Worm (Caenorhabditis elegans) whole organism, late embryonic: Measurements from ENCODE around the gene F33H1.4.

Experiments
- C38D4.7 ChIP-seq: fragments of 200-800 bp; sonication (Bioruptor generic); optimal IDR thresholded peaks from 2 replicates; lab custom pipeline; 2018; ENCODE audit warnings: mild to moderate bottlenecking, missing genetic modification characterization, moderate library complexity, missing compliant biosample characterization
- F13H6.1 ChIP-seq: sonication (generic microtip); optimal IDR thresholded peaks from 2 replicates; lab custom pipeline; 2016; ENCODE audit warnings: missing genetic modification characterization, missing compliant biosample characterization
- K02D7.2 ChIP-seq: sonication (generic microtip); optimal IDR thresholded peaks from 2 replicates; lab custom pipeline; 2017; ENCODE audit warnings: mild to moderate bottlenecking, missing genetic modification characterization, missing compliant biosample characterization
- K09A11.1 ChIP-seq: sonication (generic microtip); optimal IDR thresholded peaks from 2 replicates; lab custom pipeline; 2017; ENCODE audit warnings: antibody characterized with exemption, mild to moderate bottlenecking, missing genetic modification characterization, missing compliant biosample characterization; ENCODE audit not compliant: insufficient read depth
- ceh-14 ChIP-seq: sonication (generic microtip); optimal IDR thresholded peaks from 2 replicates; lab custom pipeline; 2016; ENCODE audit warnings: missing genotype, missing genetic modification characterization, missing compliant biosample characterization
- ceh-2 ChIP-seq: sonication (generic microtip); optimal IDR thresholded peaks from 2 replicates; lab custom pipeline; 2016; ENCODE audit warnings: missing genotype, missing genetic modification characterization, missing compliant biosample characterization
- ceh-22 ChIP-seq: sonication (generic microtip); optimal IDR thresholded peaks from 2 replicates; lab custom pipeline; 2017; ENCODE audit warnings: missing biosample characterization, missing genetic modification characterization
- ceh-30 ChIP-seq: fragments of 150-350 bp; optimal IDR thresholded peaks from 2 replicates; lab custom pipeline; 2014; ENCODE audit warnings: missing biosample characterization, missing genetic modification characterization
- ceh-31 ChIP-seq: sonication (generic microtip); optimal IDR thresholded peaks from 2 replicates; lab custom pipeline; 2016; ENCODE audit warnings: missing genetic modification characterization, missing compliant biosample characterization
- ceh-34 ChIP-seq: sonication (generic microtip); optimal IDR thresholded peaks from 2 replicates; lab custom pipeline; 2016; ENCODE audit warnings: mild to moderate bottlenecking, missing genetic modification characterization, missing compliant biosample characterization
- ceh-45 ChIP-seq: fragments of 200-800 bp; sonication (Bioruptor generic); IDR thresholded peaks from 2 replicates; pipeline ENCODE4 v1.3.6; 2022; ENCODE audit warnings: missing genetic modification reagents, missing genetic modification characterization, missing compliant biosample characterization
- ceh-48 ChIP-seq: sonication (generic microtip); optimal IDR thresholded peaks from 2 replicates; lab custom pipeline; 2016; ENCODE audit warnings: missing genetic modification characterization, inconsistent platforms, missing compliant biosample characterization
- ceh-6 ChIP-seq: fragments of 200-800 bp; sonication (Bioruptor generic); optimal IDR thresholded peaks from 2 replicates; lab custom pipeline; 2018; ENCODE audit warnings: mild to moderate bottlenecking, missing genetic modification characterization, missing compliant biosample characterization
- ceh-9 ChIP-seq: sonication (generic microtip); optimal IDR thresholded peaks from 2 replicates; lab custom pipeline; 2016; ENCODE audit warnings: mild to moderate bottlenecking, missing genetic modification characterization, inconsistent platforms, missing compliant biosample characterization
- che-1 ChIP-seq: sonication (generic microtip); optimal IDR thresholded peaks from 2 replicates; lab custom pipeline; 2016; ENCODE audit warnings: mild to moderate bottlenecking, missing genetic modification characterization, missing compliant biosample characterization
- dmd-4 ChIP-seq: sonication (generic microtip); optimal IDR thresholded peaks from 2 replicates; lab custom pipeline; 2016; ENCODE audit warnings: borderline replicate concordance, missing genetic modification characterization, missing compliant biosample characterization
- dve-1 ChIP-seq: sonication (generic microtip); optimal IDR thresholded peaks from 2 replicates; lab custom pipeline; 2017; ENCODE audit warnings: antibody characterized with exemption, mild to moderate bottlenecking, missing genetic modification characterization, missing compliant biosample characterization
- elt-2 ChIP-seq: sonication (generic microtip); optimal IDR thresholded peaks from 2 replicates; lab custom pipeline; 2016; ENCODE audit warnings: missing genetic modification reagents, missing genetic modification characterization, missing compliant biosample characterization
- elt-4 ChIP-seq: sonication (generic microtip); optimal IDR thresholded peaks from 2 replicates; lab custom pipeline; 2016; ENCODE audit warnings: missing genetic modification characterization, missing compliant biosample characterization
- eyg-1 ChIP-seq: sonication (generic microtip); optimal IDR thresholded peaks from 2 replicates; lab custom pipeline; 2016; ENCODE audit warnings: missing genotype, missing genetic modification characterization, missing compliant biosample characterization
- fax-1 ChIP-seq: sonication (generic microtip); optimal IDR thresholded peaks from 2 replicates; lab custom pipeline; 2016; ENCODE audit warnings: missing genotype, missing genetic modification characterization, missing compliant biosample characterization
- fkh-10 ChIP-seq: fragments of 150-350 bp; optimal IDR thresholded peaks from 2 replicates; lab custom pipeline; 2014; ENCODE audit warnings: missing biosample characterization, missing genetic modification reagents, missing genetic modification characterization
- fkh-6 ChIP-seq: sonication (generic microtip); optimal IDR thresholded peaks from 2 replicates; lab custom pipeline; 2016; ENCODE audit warnings: missing genetic modification characterization, missing compliant biosample characterization
- gmeb-2 ChIP-seq: sonication (generic microtip); optimal IDR thresholded peaks from 2 replicates; lab custom pipeline; 2016; ENCODE audit warnings: missing genetic modification characterization, inconsistent platforms, missing compliant biosample characterization
- hlh-15 ChIP-seq: sonication (generic microtip); optimal IDR thresholded peaks from 2 replicates; lab custom pipeline; 2016; ENCODE audit warnings: missing genetic modification characterization, missing compliant biosample characterization
- hlh-30 ChIP-seq: sonication (generic microtip); optimal IDR thresholded peaks from 2 replicates; lab custom pipeline; 2017; ENCODE audit warnings: antibody characterized with exemption, missing genetic modification characterization, missing compliant biosample characterization; ENCODE audit not compliant: insufficient read depth
- hlh-6 ChIP-seq: sonication (generic microtip); optimal IDR thresholded peaks from 2 replicates; lab custom pipeline; 2016; ENCODE audit warnings: missing genotype, missing genetic modification characterization, missing compliant biosample characterization
- hlh-8 ChIP-seq: sonication (generic microtip); optimal IDR thresholded peaks from 2 replicates; lab custom pipeline; 2016; ENCODE audit warnings: missing genotype, missing genetic modification characterization, missing compliant biosample characterization
- lim-6 ChIP-seq: sonication (generic microtip); optimal IDR thresholded peaks from 2 replicates; lab custom pipeline; 2016; ENCODE audit warnings: missing genetic modification characterization, missing compliant biosample characterization
- madf-2 ChIP-seq: sonication (generic microtip); optimal IDR thresholded peaks from 2 replicates; lab custom pipeline; 2017; ENCODE audit warnings: missing genetic modification characterization, missing compliant biosample characterization
- mec-3 ChIP-seq: sonication (generic microtip); optimal IDR thresholded peaks from 2 replicates; lab custom pipeline; 2016; ENCODE audit warnings: borderline replicate concordance, missing genetic modification characterization, missing compliant biosample characterization
- nhr-11 ChIP-seq: fragments of 150-350 bp; optimal IDR thresholded peaks from 2 replicates; lab custom pipeline; 2014; ENCODE audit warnings: missing biosample characterization, missing genetic modification characterization
- npax-4 ChIP-seq: sonication (generic microtip); optimal IDR thresholded peaks from 2 replicates; lab custom pipeline; 2016; ENCODE audit warnings: missing genetic modification characterization, missing compliant biosample characterization
- odd-2 ChIP-seq: sonication (generic microtip); optimal IDR thresholded peaks from 2 replicates; lab custom pipeline; 2017; ENCODE audit warnings: antibody characterized with exemption, mild to moderate bottlenecking, missing genetic modification characterization, missing compliant biosample characterization
- pax-1 ChIP-seq: fragments of 150-350 bp; optimal IDR thresholded peaks from 2 replicates; lab custom pipeline; 2014; ENCODE audit warnings: missing biosample characterization, missing genetic modification characterization
- pha-2 ChIP-seq: sonication (generic microtip); optimal IDR thresholded peaks from 2 replicates; lab custom pipeline; 2017; ENCODE audit warnings: mild to moderate bottlenecking, missing genetic modification characterization, missing compliant biosample characterization
- pha-4 ChIP-seq: fragments of 150-350 bp; optimal IDR thresholded peaks from 2 replicates; lab custom pipeline; 2018; ENCODE audit warnings: missing biosample characterization, missing genetic modification reagents, missing genetic modification characterization
- pros-1 ChIP-seq: fragments of 150-350 bp; optimal IDR thresholded peaks from 2 replicates; lab custom pipeline; 2014; ENCODE audit warnings: missing biosample characterization, missing genetic modification reagents, missing genetic modification characterization
- rnt-1 ChIP-seq: sonication (generic microtip); optimal IDR thresholded peaks from 2 replicates; lab custom pipeline; 2016; ENCODE audit warnings: missing genetic modification characterization, missing compliant biosample characterization
- sox-2 ChIP-seq: fragments of 200-800 bp; sonication (Bioruptor generic); IDR thresholded peaks from 2 replicates; pipeline ENCODE4 v1.3.6; 2022; ENCODE audit warnings: missing genetic modification reagents, missing genetic modification characterization, missing compliant biosample characterization
- sox-4 ChIP-seq: sonication (generic microtip); optimal IDR thresholded peaks from 2 replicates; lab custom pipeline; 2017; ENCODE audit warnings: mild to moderate bottlenecking, missing genetic modification characterization, inconsistent platforms, missing compliant biosample characterization
- syd-9 ChIP-seq: sonication (generic microtip); optimal IDR thresholded peaks from 2 replicates; lab custom pipeline; 2016; ENCODE audit warnings: mild to moderate bottlenecking, missing genetic modification characterization, moderate library complexity, missing compliant biosample characterization
- tbx-2 ChIP-seq: sonication (generic microtip); optimal IDR thresholded peaks from 2 replicates; lab custom pipeline; 2016; ENCODE audit warnings: missing genetic modification characterization, missing compliant biosample characterization
- tbx-7 ChIP-seq: sonication (generic microtip); optimal IDR thresholded peaks from 2 replicates; lab custom pipeline; 2016; ENCODE audit warnings: missing genotype, missing genetic modification characterization, missing compliant biosample characterization
- ttx-3 ChIP-seq: sonication (generic microtip); optimal IDR thresholded peaks from 2 replicates; lab custom pipeline; 2016; ENCODE audit warnings: missing genetic modification reagents, missing genetic modification characterization, missing compliant biosample characterization
- unc-3 ChIP-seq, 2 experiments: fragments of 200-800 bp in 1 of 2; sonication (Bioruptor generic) in 1 of 2; sonication (generic microtip) in 1 of 2; conservative IDR thresholded peaks in 1 of 2; optimal IDR thresholded peaks in 1 of 2; 2 replicates each; pipeline versions ENCODE4 v1.3.6 to Lab custom; 2016 to 2022; ENCODE audit warnings: missing compliant biosample characterization in 2 of 2, missing genetic modification characterization in 2 of 2, missing genetic modification reagents in 1 of 2
- unc-55 ChIP-seq: sonication (generic microtip); optimal IDR thresholded peaks from 2 replicates; lab custom pipeline; 2017; ENCODE audit warnings: missing biosample characterization, missing genetic modification reagents, missing genetic modification characterization
- unc-86 ChIP-seq: sonication (generic microtip); optimal IDR thresholded peaks from 2 replicates; lab custom pipeline; 2016; ENCODE audit warnings: missing genetic modification characterization, missing compliant biosample characterization
- zip-5 ChIP-seq: sonication (generic microtip); optimal IDR thresholded peaks from 2 replicates; lab custom pipeline; 2016; ENCODE audit warnings: missing genetic modification characterization, missing compliant biosample characterization
- ztf-16 ChIP-seq: sonication (generic microtip); optimal IDR thresholded peaks from 2 replicates; lab custom pipeline; 2017; ENCODE audit warnings: missing genetic modification characterization, missing compliant biosample characterization

Gene F33H1.4

ce11 chrII:10168905-10169782, 5.3 kb upstream of the F33H1.4 start, which contains the start of gene daf-19:
daf-19 (minus strand) TSS chrII:10169346.
- TF ChIP-seq F13H6.1 (tag; lab: Kevin White, UChicago) (peak; percentile 57), nhr-11 (tag; lab: Kevin White, UChicago) (peak; percentile 39), ceh-48 (tag; lab: Kevin White, UChicago) (peak; percentile 74), tbx-2 (tag; lab: Kevin White, UChicago) (peak; percentile 91), ceh-45 (GFP tag; lab: Robert Waterston, UW) (peak; percentile 48; the same call in 1 of the 2 replicates), C38D4.7 (GFP tag; lab: Kevin White, UChicago) (peak; percentile 69), ceh-6 (no peak), fkh-6 (tag; lab: Kevin White, UChicago) (peak; percentile 75), ceh-22 (no peak), tbx-7 (tag; lab: Kevin White, UChicago) (no peak), ceh-9 (tag; lab: Kevin White, UChicago) (no peak), dmd-4 (tag; lab: Kevin White, UChicago) (peak; percentile 52), hlh-30 (tag; lab: Kevin White, UChicago) (no peak), ttx-3 (no peak), rnt-1 (tag; lab: Kevin White, UChicago) (peak; percentile 68), dve-1 (peak; percentile 55), unc-3 (GFP tag; conservative IDR thresholded peaks at IDR 0.05; lab: Robert Waterston, UW) (0 out of 2 replicates have a peak, but pooled peaks have one; percentile 8), unc-3 (tag; optimal IDR thresholded peaks at IDR 0.05; lab: Kevin White, UChicago) (no peak), che-1 (tag; lab: Kevin White, UChicago) (peak; percentile 29), ceh-31 (tag; lab: Kevin White, UChicago) (peak; percentile 84), elt-2 (tag; lab: Kevin White, UChicago) (peak; percentile 30), ceh-2 (peak; percentile 75), K09A11.1 (peak; percentile 41), ztf-16 (tag; lab: Kevin White, UChicago) (peak; percentile 37), hlh-8 (tag; lab: Kevin White, UChicago) (peak; percentile 74), unc-55 (GFP tag; lab: Kevin White, UChicago) (no peak), syd-9 (tag; lab: Kevin White, UChicago) (peak; percentile 92), eyg-1 (peak; percentile 42), fkh-10 (no peak), pha-4 (tag; lab: Kevin White, UChicago) (no peak), npax-4 (tag; lab: Kevin White, UChicago) (no peak), K02D7.2 (tag; lab: Kevin White, UChicago) (peak; percentile 32), odd-2 (tag; lab: Kevin White, UChicago) (no peak), zip-5 (no peak), hlh-15 (no peak), lim-6 (tag; lab: Kevin White, UChicago) (no peak), unc-86 (tag; lab: Kevin White, UChicago) (peak; percentile 9), ceh-30 (peak; percentile 72), pros-1 (tag; lab: Kevin White, UChicago) (peak; percentile 70), madf-2 (tag; lab: Kevin White, UChicago) (peak; percentile 62), pha-2 (tag; lab: Kevin White, UChicago) (peak; percentile 68), fax-1 (peak; percentile 21), sox-2 (GFP tag; lab: Robert Waterston, UW) (0 out of 2 replicates have a peak, but pooled peaks have one; percentile 24), gmeb-2 (peak; percentile 45), ceh-34 (tag; lab: Kevin White, UChicago) (peak; percentile 61), pax-1 (no peak), ceh-14 (peak; percentile 87), sox-4 (tag; lab: Kevin White, UChicago) (peak; percentile 78), mec-3 (no peak), hlh-6 (tag; lab: Kevin White, UChicago) (peak; percentile 90), elt-4 (tag; lab: Kevin White, UChicago) (no peak)
